Worm (Caenorhabditis elegans) whole organism, L1 larva: ENCODE data around the gene pal-1.

Source experiments
- elt-3 ChIP-seq, 6 experiments: fragments of 150-350 bp in 1 of 6; sonication (generic microtip); optimal IDR thresholded peaks; 2 replicates each; lab custom pipeline; 2017 to 2018; ENCODE audit warnings: missing biosample characterization in 6 of 6, missing genetic modification characterization in 6 of 6, inconsistent platforms in 1 of 6
- fkh-10 ChIP-seq: sonication (generic microtip); optimal IDR thresholded peaks from 2 replicates; lab custom pipeline; 2017; ENCODE audit warnings: missing biosample characterization, missing genetic modification reagents, missing genetic modification characterization
- lin-35 ChIP-seq, 2 experiments: fragments of 150-350 bp; optimal IDR thresholded peaks; 2 replicates each; lab custom pipeline; 2014; ENCODE audit warnings: missing biosample characterization in 2 of 2, missing genetic modification characterization in 2 of 2, missing genetic modification reagents in 2 of 2
- mdl-1 ChIP-seq, 2 experiments: fragments of 150-350 bp; optimal IDR thresholded peaks; 2 replicates each; lab custom pipeline; 2014 to 2017; ENCODE audit warnings: missing biosample characterization in 2 of 2, missing genetic modification characterization in 2 of 2, inconsistent platforms in 1 of 2
- mef-2 ChIP-seq: fragments of 150-350 bp; optimal IDR thresholded peaks from 2 replicates; lab custom pipeline; 2014; ENCODE audit warnings: missing biosample characterization, missing genetic modification characterization
- nhr-237 ChIP-seq: fragments of 150-350 bp; optimal IDR thresholded peaks from 2 replicates; lab custom pipeline; 2014; ENCODE audit warnings: missing biosample characterization, missing genetic modification characterization
- pqm-1 ChIP-seq: sonication (generic microtip); optimal IDR thresholded peaks from 3 replicates; lab custom pipeline; 2017; ENCODE audit warnings: missing biosample characterization, missing genetic modification characterization
- rnt-1 ChIP-seq: sonication (generic microtip); optimal IDR thresholded peaks from 2 replicates; lab custom pipeline; 2016; ENCODE audit warnings: mild to moderate bottlenecking, missing genetic modification characterization, moderate library complexity, missing compliant biosample characterization
- swsn-7 ChIP-seq: sonication (generic microtip); optimal IDR thresholded peaks from 2 replicates; lab custom pipeline; 2016; ENCODE audit warnings: missing genetic modification characterization, missing compliant biosample characterization
- unc-130 ChIP-seq: fragments of 150-350 bp; optimal IDR thresholded peaks from 2 replicates; lab custom pipeline; 2017; ENCODE audit warnings: missing biosample characterization, missing genetic modification characterization, inconsistent platforms
- unc-62 ChIP-seq: fragments of 150-350 bp; optimal IDR thresholded peaks from 2 replicates; lab custom pipeline; 2014; ENCODE audit warnings: missing biosample characterization, missing genetic modification reagents, missing genetic modification characterization
- ztf-11 ChIP-seq, 2 experiments: sonication (generic microtip); optimal IDR thresholded peaks; 2 replicates each; lab custom pipeline; 2016 to 2017; ENCODE audit warnings: missing genetic modification characterization in 2 of 2, missing biosample characterization in 1 of 2, missing compliant biosample characterization in 1 of 2

DNA sequence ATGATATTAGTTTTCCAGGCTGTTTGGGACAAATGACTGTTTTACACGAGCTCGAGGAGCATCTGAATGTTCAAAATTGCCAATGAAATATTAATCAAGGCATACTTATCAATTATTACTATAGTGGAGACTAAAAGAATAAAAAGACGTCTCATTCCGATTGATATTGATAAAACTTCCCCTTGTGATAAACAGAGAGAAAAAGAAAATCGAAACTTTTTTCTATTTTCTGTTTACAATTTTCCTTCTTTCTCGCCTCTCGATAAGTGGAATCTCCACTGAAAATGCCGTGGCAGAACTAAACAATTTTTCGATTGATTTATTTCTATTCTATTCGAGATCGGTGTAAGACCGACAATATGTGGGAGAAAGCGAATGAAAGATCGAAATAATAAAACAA is 29.5 kb downstream of the pal-1 start, which contains the start of gene B0393.9:
- TF ChIP-seq nhr-237 (tag; lab: Kevin White, UChicago) (no peak), unc-62 (GFP tag; lab: Kevin White, UChicago) (no peak), elt-3 (tag; optimal IDR thresholded peaks at IDR 0.05; lab: Kevin White, UChicago) (no peak), fkh-10 (GFP tag; lab: Kevin White, UChicago) (no peak), ztf-11 (tag; optimal IDR thresholded peaks at IDR 0.05; lab: Kevin White, UChicago) (no peak), pqm-1 (tag; lab: Kevin White, UChicago) (no peak), unc-130 (tag; lab: Kevin White, UChicago) (no peak), swsn-7 (tag; lab: Kevin White, UChicago) (no peak), mef-2 (tag; lab: Kevin White, UChicago) (no peak), rnt-1 (tag; lab: Kevin White, UChicago) (no peak), mdl-1 (tag; optimal IDR thresholded peaks at IDR 0.05; lab: Kevin White, UChicago) (no peak), lin-35 (GFP tag; optimal IDR thresholded peaks at IDR 0.05; lab: Kevin White, UChicago) (no peak)
